Worm (Caenorhabditis elegans) whole organism, late embryonic: ENCODE measurements around the gene F33C8.4.

ENCODE experiments used
- C08G9.2 ChIP-seq: sonication (generic microtip); optimal IDR thresholded peaks from 2 replicates; lab custom pipeline; 2016; ENCODE audit warnings: mild to moderate bottlenecking, missing genetic modification characterization, moderate library complexity, missing compliant biosample characterization
- C38D4.7 ChIP-seq: fragments of 200-800 bp; sonication (Bioruptor generic); optimal IDR thresholded peaks from 2 replicates; lab custom pipeline; 2018; ENCODE audit warnings: mild to moderate bottlenecking, missing genetic modification characterization, moderate library complexity, missing compliant biosample characterization
- F13H6.1 ChIP-seq: sonication (generic microtip); optimal IDR thresholded peaks from 2 replicates; lab custom pipeline; 2016; ENCODE audit warnings: missing genetic modification characterization, missing compliant biosample characterization
- Y22D7AL.16 ChIP-seq: sonication (generic microtip); optimal IDR thresholded peaks from 2 replicates; lab custom pipeline; 2016; ENCODE audit warnings: missing genetic modification characterization, missing compliant biosample characterization
- ahr-1 ChIP-seq: sonication (generic microtip); optimal IDR thresholded peaks from 2 replicates; lab custom pipeline; 2016; ENCODE audit warnings: missing genetic modification characterization, missing compliant biosample characterization
- ama-1 ChIP-seq: fragments of 150-350 bp; optimal IDR thresholded peaks from 2 replicates; lab custom pipeline; 2014
- ceh-2 ChIP-seq: sonication (generic microtip); optimal IDR thresholded peaks from 2 replicates; lab custom pipeline; 2016; ENCODE audit warnings: missing genotype, missing genetic modification characterization, missing compliant biosample characterization
- ceh-22 ChIP-seq: sonication (generic microtip); optimal IDR thresholded peaks from 2 replicates; lab custom pipeline; 2017; ENCODE audit warnings: missing biosample characterization, missing genetic modification characterization
- ceh-24 ChIP-seq: sonication (generic microtip); optimal IDR thresholded peaks from 2 replicates; lab custom pipeline; 2016; ENCODE audit warnings: mild to moderate bottlenecking, missing genetic modification characterization, missing compliant biosample characterization
- ceh-31 ChIP-seq: sonication (generic microtip); optimal IDR thresholded peaks from 2 replicates; lab custom pipeline; 2016; ENCODE audit warnings: missing genetic modification characterization, missing compliant biosample characterization
- ceh-34 ChIP-seq: sonication (generic microtip); optimal IDR thresholded peaks from 2 replicates; lab custom pipeline; 2016; ENCODE audit warnings: mild to moderate bottlenecking, missing genetic modification characterization, missing compliant biosample characterization
- ceh-45 ChIP-seq: fragments of 200-800 bp; sonication (Bioruptor generic); IDR thresholded peaks from 2 replicates; pipeline ENCODE4 v1.3.6; 2022; ENCODE audit warnings: missing genetic modification reagents, missing genetic modification characterization, missing compliant biosample characterization
- ceh-48 ChIP-seq: sonication (generic microtip); optimal IDR thresholded peaks from 2 replicates; lab custom pipeline; 2016; ENCODE audit warnings: missing genetic modification characterization, inconsistent platforms, missing compliant biosample characterization
- ceh-6 ChIP-seq: fragments of 200-800 bp; sonication (Bioruptor generic); optimal IDR thresholded peaks from 2 replicates; lab custom pipeline; 2018; ENCODE audit warnings: mild to moderate bottlenecking, missing genetic modification characterization, missing compliant biosample characterization
- che-1 ChIP-seq: sonication (generic microtip); optimal IDR thresholded peaks from 2 replicates; lab custom pipeline; 2016; ENCODE audit warnings: mild to moderate bottlenecking, missing genetic modification characterization, missing compliant biosample characterization
- dmd-4 ChIP-seq: sonication (generic microtip); optimal IDR thresholded peaks from 2 replicates; lab custom pipeline; 2016; ENCODE audit warnings: borderline replicate concordance, missing genetic modification characterization, missing compliant biosample characterization
- elt-2 ChIP-seq: sonication (generic microtip); optimal IDR thresholded peaks from 2 replicates; lab custom pipeline; 2016; ENCODE audit warnings: missing genetic modification reagents, missing genetic modification characterization, missing compliant biosample characterization
- elt-4 ChIP-seq: sonication (generic microtip); optimal IDR thresholded peaks from 2 replicates; lab custom pipeline; 2016; ENCODE audit warnings: missing genetic modification characterization, missing compliant biosample characterization
- eyg-1 ChIP-seq: sonication (generic microtip); optimal IDR thresholded peaks from 2 replicates; lab custom pipeline; 2016; ENCODE audit warnings: missing genotype, missing genetic modification characterization, missing compliant biosample characterization
- fax-1 ChIP-seq: sonication (generic microtip); optimal IDR thresholded peaks from 2 replicates; lab custom pipeline; 2016; ENCODE audit warnings: missing genotype, missing genetic modification characterization, missing compliant biosample characterization
- fkh-10 ChIP-seq: fragments of 150-350 bp; optimal IDR thresholded peaks from 2 replicates; lab custom pipeline; 2014; ENCODE audit warnings: missing biosample characterization, missing genetic modification reagents, missing genetic modification characterization
- fkh-6 ChIP-seq: sonication (generic microtip); optimal IDR thresholded peaks from 2 replicates; lab custom pipeline; 2016; ENCODE audit warnings: missing genetic modification characterization, missing compliant biosample characterization
- gmeb-2 ChIP-seq: sonication (generic microtip); optimal IDR thresholded peaks from 2 replicates; lab custom pipeline; 2016; ENCODE audit warnings: missing genetic modification characterization, inconsistent platforms, missing compliant biosample characterization
- hlh-30 ChIP-seq: sonication (generic microtip); optimal IDR thresholded peaks from 2 replicates; lab custom pipeline; 2017; ENCODE audit warnings: antibody characterized with exemption, missing genetic modification characterization, missing compliant biosample characterization; ENCODE audit not compliant: insufficient read depth
- hlh-8 ChIP-seq: sonication (generic microtip); optimal IDR thresholded peaks from 2 replicates; lab custom pipeline; 2016; ENCODE audit warnings: missing genotype, missing genetic modification characterization, missing compliant biosample characterization
- madf-2 ChIP-seq: sonication (generic microtip); optimal IDR thresholded peaks from 2 replicates; lab custom pipeline; 2017; ENCODE audit warnings: missing genetic modification characterization, missing compliant biosample characterization
- nfya-1 ChIP-seq: sonication (generic microtip); optimal IDR thresholded peaks from 2 replicates; lab custom pipeline; 2017; ENCODE audit warnings: missing genetic modification characterization, mild to moderate bottlenecking, missing compliant biosample characterization, antibody characterized with exemption, moderate library complexity
- nhr-11 ChIP-seq: fragments of 150-350 bp; optimal IDR thresholded peaks from 2 replicates; lab custom pipeline; 2014; ENCODE audit warnings: missing biosample characterization, missing genetic modification characterization
- nhr-232 ChIP-seq: sonication (generic microtip); optimal IDR thresholded peaks from 2 replicates; lab custom pipeline; 2016; ENCODE audit warnings: missing genetic modification characterization, missing compliant biosample characterization
- pag-3 ChIP-seq: sonication (generic microtip); optimal IDR thresholded peaks from 2 replicates; lab custom pipeline; 2016; ENCODE audit warnings: missing compliant biosample characterization, missing genetic modification characterization, borderline replicate concordance
- pat-9 ChIP-seq: fragments of 200-800 bp; sonication (Bioruptor generic); optimal IDR thresholded peaks from 2 replicates; lab custom pipeline; 2018; ENCODE audit warnings: mild to moderate bottlenecking, missing genetic modification characterization, moderate library complexity, missing compliant biosample characterization
- pax-1 ChIP-seq: fragments of 150-350 bp; optimal IDR thresholded peaks from 2 replicates; lab custom pipeline; 2014; ENCODE audit warnings: missing biosample characterization, missing genetic modification characterization
- pha-2 ChIP-seq: sonication (generic microtip); optimal IDR thresholded peaks from 2 replicates; lab custom pipeline; 2017; ENCODE audit warnings: mild to moderate bottlenecking, missing genetic modification characterization, missing compliant biosample characterization
- pha-4 ChIP-seq: fragments of 150-350 bp; optimal IDR thresholded peaks from 2 replicates; lab custom pipeline; 2018; ENCODE audit warnings: missing biosample characterization, missing genetic modification reagents, missing genetic modification characterization
- pros-1 ChIP-seq: fragments of 150-350 bp; optimal IDR thresholded peaks from 2 replicates; lab custom pipeline; 2014; ENCODE audit warnings: missing biosample characterization, missing genetic modification reagents, missing genetic modification characterization
- ref-2 ChIP-seq: sonication (generic microtip); optimal IDR thresholded peaks from 2 replicates; lab custom pipeline; 2016; ENCODE audit warnings: missing genetic modification characterization, missing compliant biosample characterization
- rnt-1 ChIP-seq: sonication (generic microtip); optimal IDR thresholded peaks from 2 replicates; lab custom pipeline; 2016; ENCODE audit warnings: missing genetic modification characterization, missing compliant biosample characterization
- sdc-2 ChIP-seq: sonication (generic microtip); optimal IDR thresholded peaks from 2 replicates; lab custom pipeline; 2016; ENCODE audit warnings: missing genotype, missing genetic modification characterization, missing compliant biosample characterization
- syd-9 ChIP-seq: sonication (generic microtip); optimal IDR thresholded peaks from 2 replicates; lab custom pipeline; 2016; ENCODE audit warnings: mild to moderate bottlenecking, missing genetic modification characterization, moderate library complexity, missing compliant biosample characterization
- tbx-2 ChIP-seq: sonication (generic microtip); optimal IDR thresholded peaks from 2 replicates; lab custom pipeline; 2016; ENCODE audit warnings: missing genetic modification characterization, missing compliant biosample characterization
- tbx-7 ChIP-seq: sonication (generic microtip); optimal IDR thresholded peaks from 2 replicates; lab custom pipeline; 2016; ENCODE audit warnings: missing genotype, missing genetic modification characterization, missing compliant biosample characterization
- ttx-3 ChIP-seq: sonication (generic microtip); optimal IDR thresholded peaks from 2 replicates; lab custom pipeline; 2016; ENCODE audit warnings: missing genetic modification reagents, missing genetic modification characterization, missing compliant biosample characterization
- unc-3 ChIP-seq, 2 experiments: fragments of 200-800 bp in 1 of 2; sonication (Bioruptor generic) in 1 of 2; sonication (generic microtip) in 1 of 2; conservative IDR thresholded peaks in 1 of 2; optimal IDR thresholded peaks in 1 of 2; 2 replicates each; pipeline versions ENCODE4 v1.3.6 to Lab custom; 2016 to 2022; ENCODE audit warnings: missing compliant biosample characterization in 2 of 2, missing genetic modification characterization in 2 of 2, missing genetic modification reagents in 1 of 2
- unc-42 ChIP-seq: sonication (generic microtip); optimal IDR thresholded peaks from 2 replicates; lab custom pipeline; 2016; ENCODE audit warnings: missing genotype, missing genetic modification characterization, missing compliant biosample characterization
- unc-55 ChIP-seq: sonication (generic microtip); optimal IDR thresholded peaks from 2 replicates; lab custom pipeline; 2017; ENCODE audit warnings: missing biosample characterization, missing genetic modification reagents, missing genetic modification characterization
- unc-86 ChIP-seq: sonication (generic microtip); optimal IDR thresholded peaks from 2 replicates; lab custom pipeline; 2016; ENCODE audit warnings: missing genetic modification characterization, missing compliant biosample characterization
- zip-5 ChIP-seq: sonication (generic microtip); optimal IDR thresholded peaks from 2 replicates; lab custom pipeline; 2016; ENCODE audit warnings: missing genetic modification characterization, missing compliant biosample characterization
- ztf-16 ChIP-seq: sonication (generic microtip); optimal IDR thresholded peaks from 2 replicates; lab custom pipeline; 2017; ENCODE audit warnings: missing genetic modification characterization, missing compliant biosample characterization

The F33C8.4 gene

DNA sequence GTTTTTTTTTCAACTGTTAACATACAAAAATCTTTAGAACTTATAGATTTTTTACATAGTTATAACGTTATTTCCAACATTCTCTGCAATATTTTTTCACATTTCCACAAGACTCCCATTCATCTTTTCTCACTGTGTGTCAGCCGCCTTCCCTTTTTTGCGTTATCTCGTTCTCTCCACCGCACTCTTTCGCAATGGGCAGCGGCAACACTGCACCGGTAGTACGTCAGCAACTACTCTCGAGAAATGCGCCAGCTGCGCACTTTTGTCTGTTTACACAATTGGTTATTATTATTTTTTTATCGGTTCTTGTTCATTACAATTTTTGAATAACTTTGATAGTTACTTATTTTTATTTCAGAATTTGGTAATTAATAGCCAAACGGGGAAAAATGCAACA lies 14.9 kb downstream of the F33C8.4 start, which contains the start of gene C05G5.2 (continued):
- TF ChIP-seq syd-9 (tag; lab: Kevin White, UChicago) (no peak), nfya-1 (tag; lab: Kevin White, UChicago) (peak; percentile 72), unc-86 (peak; percentile 18), fkh-6 (no peak), unc-42 (tag; lab: Kevin White, UChicago) (peak; percentile 70), ceh-45 (peak; percentile 57; the same call in 1 of the 2 replicates), nhr-232 (no peak), ceh-24 (tag; lab: Kevin White, UChicago) (no peak)

DNA sequence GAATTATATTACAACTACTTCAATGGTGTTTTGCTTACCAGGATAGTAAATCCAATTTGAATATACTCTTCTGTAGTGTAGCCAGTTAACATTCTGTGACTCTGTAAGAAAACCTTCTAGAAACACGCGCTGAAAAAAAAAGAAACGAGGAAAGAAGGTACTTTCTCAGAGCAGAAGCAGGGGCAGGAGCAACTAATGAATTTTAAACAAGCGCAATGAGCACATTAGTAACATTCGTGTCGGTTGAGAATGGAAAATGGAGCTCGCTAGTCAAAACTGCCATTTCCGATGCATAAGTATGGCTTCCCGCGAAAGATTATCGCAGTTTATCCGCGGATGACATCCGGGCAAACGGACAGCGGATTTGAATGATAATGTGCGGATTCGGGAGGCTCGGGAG lies 19.8 kb downstream of the F33C8.4 start, which contains the start of gene C05G5.3:
Gene C05G5.3 (minus strand): TSS at position 101 of the 400 bp plus-strand sequence.
- TF ChIP-seq dmd-4 (tag; lab: Kevin White, UChicago), result no peak
- TF ChIP-seq ahr-1, result no peak

DNA sequence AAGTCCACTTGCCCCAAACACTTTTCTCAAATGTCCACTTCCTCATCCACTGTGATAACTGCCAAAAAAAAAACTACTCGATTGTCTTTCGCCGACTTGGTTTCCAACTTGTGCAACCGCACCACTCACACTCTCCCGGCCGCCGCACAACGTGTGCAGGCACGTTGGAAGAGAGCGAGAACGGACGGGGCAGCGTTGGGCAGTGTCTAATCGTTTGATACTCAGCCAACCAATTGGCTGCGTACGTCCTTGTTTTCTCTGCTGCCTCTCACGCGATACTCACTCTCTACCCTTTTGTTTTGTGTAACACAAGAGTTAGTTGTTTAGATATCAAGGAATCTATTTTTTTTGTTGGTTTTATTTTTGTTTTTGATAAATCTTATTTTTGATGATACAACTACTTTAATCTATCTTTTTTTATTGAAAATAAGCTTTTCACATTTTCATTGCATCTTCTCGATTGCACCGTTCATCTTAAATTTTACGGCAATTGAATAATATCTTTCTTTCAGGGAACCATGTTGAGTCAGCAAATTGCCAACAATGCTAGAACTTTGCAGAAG lies 21.5 kb downstream of the F33C8.4 start, which contains the start of gene sucl-1:
Gene sucl-1 (plus strand): TSS at position 513 of the 563 bp plus-strand sequence.
- TF ChIP-seq F13H6.1 (tag; lab: Kevin White, UChicago) (peak; percentile 49), hlh-30 (tag; lab: Kevin White, UChicago) (peak; percentile 45), ceh-31 (tag; lab: Kevin White, UChicago) (peak; percentile 92), ceh-24 (tag; lab: Kevin White, UChicago) (no peak), unc-42 (tag; lab: Kevin White, UChicago) (peak; percentile 73), fkh-10 (GFP tag; lab: Kevin White, UChicago) (no peak), tbx-7 (no peak), elt-4 (tag; lab: Kevin White, UChicago) (no peak), pha-4 (no peak), fkh-6 (peak; percentile 10), unc-55 (peak; percentile 49), ceh-34 (tag; lab: Kevin White, UChicago) (peak; percentile 82), che-1 (tag; lab: Kevin White, UChicago) (no peak), nhr-11 (tag; lab: Kevin White, UChicago) (no peak), unc-3 (GFP tag; conservative IDR thresholded peaks at IDR 0.05; lab: Robert Waterston, UW) (no peak), unc-3 (tag; optimal IDR thresholded peaks at IDR 0.05; lab: Kevin White, UChicago) (no peak), pag-3 (tag; lab: Kevin White, UChicago) (no peak), ceh-22 (tag; lab: Kevin White, UChicago) (peak; percentile 32), ama-1 (lab: Kevin White, UChicago) (no peak), Y22D7AL.16 (tag; lab: Kevin White, UChicago) (no peak), sdc-2 (tag; lab: Kevin White, UChicago) (peak; percentile 77), C08G9.2 (tag; lab: Kevin White, UChicago) (no peak), eyg-1 (tag; lab: Kevin White, UChicago) (no peak), nfya-1 (tag; lab: Kevin White, UChicago) (peak; percentile 99), madf-2 (tag; lab: Kevin White, UChicago) (no peak), ceh-48 (no peak), unc-86 (no peak), hlh-8 (no peak), pros-1 (tag; lab: Kevin White, UChicago) (no peak), C38D4.7 (GFP tag; lab: Kevin White, UChicago) (no peak), ref-2 (peak; percentile 45), ztf-16 (no peak), ttx-3 (tag; lab: Kevin White, UChicago) (no peak), fax-1 (tag; lab: Kevin White, UChicago) (no peak), gmeb-2 (tag; lab: Kevin White, UChicago) (no peak), zip-5 (tag; lab: Kevin White, UChicago) (no peak), pat-9 (tag; lab: Kevin White, UChicago) (peak; percentile 58), elt-2 (peak; percentile 64), tbx-2 (tag; lab: Kevin White, UChicago) (peak; percentile 74), rnt-1 (peak; percentile 73), ceh-6 (GFP tag; lab: Kevin White, UChicago) (peak; percentile 32), nhr-232 (no peak), pax-1 (tag; lab: Kevin White, UChicago) (peak; percentile 6), ceh-2 (tag; lab: Kevin White, UChicago) (no peak), pha-2 (tag; lab: Kevin White, UChicago) (peak; percentile 11)
